Fruit fly (Drosophila melanogaster) Kc167 (cell line): ENCODE data around the gene Prosbeta3.

Source experiments
- Sin3A ChIP-seq: fragments of >200 bp; optimal IDR thresholded peaks from 2 replicates; lab custom pipeline; 2018; ENCODE audit warnings: missing external identifiers
- h ChIP-seq: fragments of >200 bp; optimal IDR thresholded peaks from 3 replicates; lab custom pipeline; 2018; ENCODE audit warnings: missing external identifiers
- insv ChIP-seq: fragments of >200 bp; optimal IDR thresholded peaks from 3 replicates; lab custom pipeline; 2018; ENCODE audit warnings: missing external identifiers
- psq ChIP-seq: fragments of >200 bp; optimal IDR thresholded peaks from 2 replicates; lab custom pipeline; 2017; ENCODE audit warnings: missing external identifiers
- ttk ChIP-seq: sonication (Bioruptor generic); optimal IDR thresholded peaks from 2 replicates; lab custom pipeline; 2017; ENCODE audit warnings: missing external identifiers

- no peak for TF ChIP-seq psq (lab: Kevin White, UChicago)
- TF ChIP-seq Sin3A (lab: Kevin White, UChicago): no peak
- TF ChIP-seq h (lab: Kevin White, UChicago): no peak
- no peak for TF ChIP-seq insv
- TF ChIP-seq ttk (lab: Kevin White, UChicago): no peak
Observed at dm6 chr3R:8981209-8981996, 24.6 kb downstream of the Prosbeta3 start.
